Worm (Caenorhabditis elegans) whole organism, L3 larva: ENCODE measurements around the gene str-115.
A peak's percentile ranks its signal among the peaks of the same experiment; 100 is the strongest.

Experiments
- R02D3.7 ChIP-seq: fragments of 150-350 bp; optimal IDR thresholded peaks from 2 replicates; lab custom pipeline; 2014; ENCODE audit warnings: missing biosample characterization, missing genetic modification characterization
- ama-1 ChIP-seq: fragments of 150-350 bp; optimal IDR thresholded peaks from 2 replicates; lab custom pipeline; 2018
- ceh-16 ChIP-seq: sonication (generic microtip); optimal IDR thresholded peaks from 2 replicates; lab custom pipeline; 2017; ENCODE audit warnings: missing biosample characterization, missing genetic modification characterization
- ceh-28 ChIP-seq: fragments of 150-350 bp; optimal IDR thresholded peaks from 2 replicates; lab custom pipeline; 2014; ENCODE audit warnings: missing biosample characterization, missing genetic modification reagents, missing genetic modification characterization
- ceh-82 ChIP-seq: fragments of 150-350 bp; optimal IDR thresholded peaks from 2 replicates; lab custom pipeline; 2014; ENCODE audit warnings: missing biosample characterization, missing genetic modification characterization
- ceh-9 ChIP-seq: sonication (generic microtip); optimal IDR thresholded peaks from 2 replicates; lab custom pipeline; 2018; ENCODE audit warnings: missing biosample characterization, missing genetic modification characterization
- egl-27 ChIP-seq: sonication (generic microtip); optimal IDR thresholded peaks from 4 replicates; lab custom pipeline; 2017; ENCODE audit warnings: missing biosample characterization, missing genetic modification reagents, missing genetic modification characterization
- egl-5 ChIP-seq: fragments of 150-350 bp; optimal IDR thresholded peaks from 2 replicates; lab custom pipeline; 2017; ENCODE audit warnings: missing biosample characterization, missing genetic modification reagents, missing genetic modification characterization, inconsistent platforms
- elt-3 ChIP-seq, 3 experiments: fragments of 150-350 bp in 1 of 3; sonication (generic microtip) in 2 of 3; optimal IDR thresholded peaks; 2 replicates in 2 of 3; 4 replicates in 1 of 3; lab custom pipeline; 2014 to 2017; ENCODE audit warnings: missing biosample characterization in 3 of 3, missing genetic modification characterization in 3 of 3
- eor-1 ChIP-seq, 2 experiments: fragments of 150-350 bp; optimal IDR thresholded peaks; 2 replicates each; lab custom pipeline; 2014 to 2018; ENCODE audit warnings: missing biosample characterization in 2 of 2, missing genetic modification characterization in 2 of 2
- fkh-10 ChIP-seq: sonication (generic microtip); optimal IDR thresholded peaks from 2 replicates; lab custom pipeline; 2017; ENCODE audit warnings: missing biosample characterization, missing genetic modification reagents, missing genetic modification characterization
- hmg-11 ChIP-seq: sonication (generic microtip); optimal IDR thresholded peaks from 2 replicates; lab custom pipeline; 2016; ENCODE audit warnings: missing genetic modification characterization, missing compliant biosample characterization
- lin-15B ChIP-seq: fragments of 150-350 bp; optimal IDR thresholded peaks from 2 replicates; lab custom pipeline; 2014; ENCODE audit warnings: missing biosample characterization, missing genetic modification characterization
- lin-39 ChIP-seq: fragments of 150-350 bp; optimal IDR thresholded peaks from 2 replicates; lab custom pipeline; 2018; ENCODE audit warnings: missing biosample characterization, missing genetic modification reagents, missing genetic modification characterization
- lsy-12 ChIP-seq: sonication (generic microtip); optimal IDR thresholded peaks from 2 replicates; lab custom pipeline; 2016; ENCODE audit warnings: mild to moderate bottlenecking, missing genetic modification characterization, missing compliant biosample characterization
- mdl-1 ChIP-seq: fragments of 150-350 bp; optimal IDR thresholded peaks from 2 replicates; lab custom pipeline; 2014; ENCODE audit warnings: missing biosample characterization, missing genetic modification characterization
- mml-1 ChIP-seq: fragments of 150-350 bp; sonication (generic microtip); optimal IDR thresholded peaks from 3 replicates; lab custom pipeline; 2014; ENCODE audit warnings: missing biosample characterization, missing genetic modification characterization
- nfya-1 ChIP-seq: sonication (generic microtip); optimal IDR thresholded peaks from 2 replicates; lab custom pipeline; 2017; ENCODE audit warnings: missing genetic modification characterization, mild to moderate bottlenecking, missing compliant biosample characterization, antibody characterized with exemption, moderate library complexity; ENCODE audit not compliant: insufficient read depth
- nhr-11 ChIP-seq: fragments of 150-350 bp; optimal IDR thresholded peaks from 2 replicates; lab custom pipeline; 2014; ENCODE audit warnings: missing biosample characterization, missing genetic modification characterization
- nhr-12 ChIP-seq: fragments of 150-350 bp; optimal IDR thresholded peaks from 2 replicates; lab custom pipeline; 2014; ENCODE audit warnings: missing biosample characterization, missing genetic modification characterization
- nhr-237 ChIP-seq: fragments of 150-350 bp; optimal IDR thresholded peaks from 2 replicates; lab custom pipeline; 2014; ENCODE audit warnings: missing biosample characterization, missing genetic modification characterization
- nhr-25 ChIP-seq: sonication (generic microtip); optimal IDR thresholded peaks from 2 replicates; lab custom pipeline; 2017; ENCODE audit warnings: missing biosample characterization, missing genetic modification characterization
- nhr-28 ChIP-seq: fragments of 150-350 bp; optimal IDR thresholded peaks from 2 replicates; lab custom pipeline; 2014; ENCODE audit warnings: missing biosample characterization, missing genetic modification characterization
- nhr-67 ChIP-seq: fragments of 150-350 bp; optimal IDR thresholded peaks from 2 replicates; lab custom pipeline; 2014; ENCODE audit warnings: missing biosample characterization, missing genetic modification characterization
- nhr-76 ChIP-seq: fragments of 150-350 bp; sonication (generic microtip); optimal IDR thresholded peaks from 5 replicates; lab custom pipeline; 2014; ENCODE audit warnings: missing biosample characterization, missing genetic modification characterization
- pha-4 ChIP-seq: fragments of 150-350 bp; optimal IDR thresholded peaks from 2 replicates; lab custom pipeline; 2014; ENCODE audit warnings: missing biosample characterization, missing genetic modification reagents, missing genetic modification characterization
- sea-2 ChIP-seq: fragments of 150-350 bp; sonication (generic microtip); optimal IDR thresholded peaks from 4 replicates; lab custom pipeline; 2014; ENCODE audit warnings: missing biosample characterization, missing genetic modification reagents, missing genetic modification characterization
- skn-1 ChIP-seq: fragments of 150-350 bp; optimal IDR thresholded peaks from 2 replicates; lab custom pipeline; 2014; ENCODE audit warnings: missing biosample characterization, missing genetic modification characterization
- snpc-4 ChIP-seq: fragments of 150-350 bp; optimal IDR thresholded peaks from 2 replicates; lab custom pipeline; 2014; ENCODE audit warnings: missing biosample characterization, missing genetic modification characterization
- tbx-2 ChIP-seq: sonication (generic microtip); optimal IDR thresholded peaks from 2 replicates; lab custom pipeline; 2016; ENCODE audit warnings: mild to moderate bottlenecking, missing genetic modification characterization, missing compliant biosample characterization
- unc-39 ChIP-seq: sonication (generic microtip); optimal IDR thresholded peaks from 4 replicates; lab custom pipeline; 2017; ENCODE audit warnings: missing biosample characterization, missing genetic modification characterization
- unc-62 ChIP-seq: fragments of 150-350 bp; sonication (generic microtip); optimal IDR thresholded peaks from 4 replicates; lab custom pipeline; 2014; ENCODE audit warnings: missing biosample characterization, missing genetic modification reagents, missing genetic modification characterization
- zag-1 ChIP-seq: fragments of 150-350 bp; optimal IDR thresholded peaks from 2 replicates; lab custom pipeline; 2014; ENCODE audit warnings: missing biosample characterization, missing genetic modification characterization
- ztf-11 ChIP-seq: fragments of 150-350 bp; optimal IDR thresholded peaks from 2 replicates; lab custom pipeline; 2014; ENCODE audit warnings: missing biosample characterization, missing genetic modification characterization

Gene str-115

ce11 chrV:11302698-11303097, 33.8 kb downstream of the str-115 start, which contains the start of gene srh-46:
TSS of gene srh-46 (minus strand) at chrV:11302886.
- TF ChIP-seq ceh-82 (tag; lab: Kevin White, UChicago): no peak
- TF ChIP-seq sea-2: no peak
- no peak for TF ChIP-seq zag-1
- TF ChIP-seq nhr-67: no peak
- TF ChIP-seq fkh-10 (GFP tag; lab: Kevin White, UChicago): no peak
- TF ChIP-seq mdl-1: no peak
- no peak for TF ChIP-seq ztf-11 (tag; lab: Kevin White, UChicago)
- TF ChIP-seq ceh-28: no peak
- TF ChIP-seq mml-1 (tag; lab: Kevin White, UChicago): no peak
- TF ChIP-seq lin-15B (tag; lab: Kevin White, UChicago): no peak
- no peak for TF ChIP-seq pha-4
- TF ChIP-seq egl-5: no peak
- TF ChIP-seq nhr-237 (tag; lab: Kevin White, UChicago): no peak
- TF ChIP-seq ceh-16 (tag; lab: Kevin White, UChicago): no peak
- no peak for TF ChIP-seq unc-39 (tag; lab: Kevin White, UChicago)

DNA sequence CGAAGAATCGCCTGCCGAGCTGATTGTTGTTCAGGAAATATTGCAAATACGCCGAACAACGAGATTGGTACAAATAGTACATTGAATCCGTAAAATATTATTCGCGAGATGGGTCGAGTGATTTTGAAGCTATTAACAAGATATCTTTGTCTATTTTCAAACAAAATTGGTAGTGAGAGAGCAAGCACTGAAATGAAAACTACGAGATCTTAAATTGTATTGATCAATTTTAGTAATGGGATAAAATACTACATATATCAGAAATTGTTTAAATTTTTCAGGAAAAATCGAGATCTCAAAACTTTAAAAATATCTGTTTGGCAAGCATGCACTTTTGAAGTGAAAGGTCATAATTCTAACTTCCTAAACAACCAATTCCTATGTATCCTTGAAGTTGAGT, 35.3 kb downstream of the str-115 start:
- TF ChIP-seq ceh-16 (tag; lab: Kevin White, UChicago) (no peak), R02D3.7 (no peak), sea-2 (no peak), hmg-11 (no peak), nhr-12 (tag; lab: Kevin White, UChicago) (no peak), eor-1 (tag; optimal IDR thresholded peaks at IDR 0.05; lab: Kevin White, UChicago) (no peak), fkh-10 (GFP tag; lab: Kevin White, UChicago) (no peak), mdl-1 (no peak), elt-3 (tag; optimal IDR thresholded peaks at IDR 0.05; lab: Kevin White, UChicago) (no peak), tbx-2 (tag; lab: Kevin White, UChicago) (no peak), mml-1 (tag; lab: Kevin White, UChicago) (no peak), unc-39 (tag; lab: Kevin White, UChicago) (no peak), pha-4 (no peak), lin-15B (tag; lab: Kevin White, UChicago) (no peak)

- no peak for TF ChIP-seq egl-5
- no peak for TF ChIP-seq pha-4
- TF ChIP-seq nhr-11 (tag; lab: Kevin White, UChicago): no peak
- TF ChIP-seq ama-1: no peak
- TF ChIP-seq hmg-11: no peak
- no peak for TF ChIP-seq nhr-76 (tag; lab: Kevin White, UChicago)
- no peak for TF ChIP-seq fkh-10 (GFP tag; lab: Kevin White, UChicago)
- no peak for TF ChIP-seq skn-1 (tag; lab: Kevin White, UChicago)
- no peak for TF ChIP-seq egl-27 (tag; lab: Kevin White, UChicago)
- no peak for TF ChIP-seq unc-62
- TF ChIP-seq nhr-237 (tag; lab: Kevin White, UChicago): no peak
- no peak for TF ChIP-seq lin-39 (tag; lab: Kevin White, UChicago)
- no peak for TF ChIP-seq sea-2
- TF ChIP-seq snpc-4 (tag; lab: Kevin White, UChicago): no peak
Measured at ce11 chrV:11304879-11305278, 36.0 kb downstream of the str-115 start, which contains the start of gene srh-45. TSS of gene srh-45 (minus strand) at chrV:11304979.

ce11 chrV:11307781-11308180, 38.9 kb downstream of the str-115 start:
- TF ChIP-seq nfya-1 (tag; lab: Kevin White, UChicago) (peak; percentile 33), egl-27 (tag; lab: Kevin White, UChicago) (no peak), egl-5 (no peak)
- TF ChIP-seq, all 47 proteins: peak for 1

DNA sequence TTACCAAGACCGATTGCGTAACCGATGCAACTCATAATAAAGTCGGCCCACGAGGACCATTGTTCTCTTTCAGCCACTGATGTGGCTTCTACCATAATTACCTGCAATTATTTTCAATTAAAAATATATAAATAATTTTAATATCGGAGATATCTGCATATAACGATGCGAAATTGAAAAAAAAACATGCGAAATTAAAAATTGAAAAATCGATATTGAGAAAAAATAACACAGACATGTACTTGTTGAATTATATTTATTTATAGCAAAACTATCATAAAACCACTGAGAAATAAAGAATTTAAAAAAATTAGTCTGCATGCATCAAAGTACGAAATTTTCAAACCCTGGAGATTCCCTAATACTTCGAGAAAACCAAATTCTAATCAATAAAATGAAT, 39.5 kb downstream of the str-115 start, which contains the start of gene snf-11:
TSS of gene snf-11 (minus strand) at position 101 of the 400 bp plus-strand sequence.
- TF ChIP-seq snpc-4 (tag; lab: Kevin White, UChicago) (no peak), egl-27 (tag; lab: Kevin White, UChicago) (no peak), nhr-25 (tag; lab: Kevin White, UChicago) (no peak), fkh-10 (GFP tag; lab: Kevin White, UChicago) (no peak)
- TF ChIP-seq, all 47 proteins: peak for 0

DNA sequence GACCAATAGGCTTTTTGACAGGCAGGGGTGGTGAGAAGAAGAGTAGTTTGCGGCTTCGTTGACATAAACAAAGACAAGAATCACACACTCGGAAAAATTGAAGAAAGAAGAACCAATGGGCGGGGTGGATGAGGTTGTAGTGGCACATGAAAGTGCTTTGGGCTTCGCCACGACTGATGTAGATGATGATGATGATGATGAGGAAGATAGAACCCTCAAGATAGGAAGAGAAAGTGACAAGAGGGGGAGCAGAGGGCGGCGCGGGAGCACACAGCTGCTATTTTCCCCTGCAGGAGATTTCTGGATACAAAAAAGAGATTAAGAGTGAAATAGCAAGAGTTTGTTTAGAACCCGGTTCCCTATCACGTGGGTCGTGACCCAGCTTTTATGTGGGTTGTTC, 40.0 kb downstream of the str-115 start:
- TF ChIP-seq nfya-1 (tag; lab: Kevin White, UChicago) (peak; percentile 51), lsy-12 (no peak), ceh-9 (tag; lab: Kevin White, UChicago) (no peak), nhr-25 (tag; lab: Kevin White, UChicago) (no peak), nhr-28 (tag; lab: Kevin White, UChicago) (no peak), lin-39 (tag; lab: Kevin White, UChicago) (peak; percentile 51), ztf-11 (tag; lab: Kevin White, UChicago) (no peak), sea-2 (no peak)
